Fruit fly (Drosophila melanogaster): Measurements from ENCODE around the gene CarT.

CarT gene

DNA sequence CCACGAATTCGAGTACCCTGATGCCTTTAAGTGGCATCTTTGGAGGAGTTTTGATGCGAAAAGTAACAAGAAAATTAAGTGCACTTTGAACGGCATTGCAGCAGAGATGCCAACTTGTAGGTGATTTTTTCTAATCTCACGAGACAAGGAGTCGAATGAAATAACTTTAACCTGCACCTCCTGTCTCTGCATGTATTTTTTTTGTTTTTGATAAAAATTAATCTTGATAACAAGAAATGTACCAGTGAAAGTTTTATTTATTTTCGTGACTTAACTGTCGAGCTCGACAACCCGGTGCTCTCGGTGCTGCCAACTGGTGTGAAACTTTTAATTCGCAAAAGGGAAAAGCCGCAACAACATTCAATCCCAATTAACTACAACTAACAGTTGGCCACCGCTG, 22.1 kb upstream of the CarT start, which contains the start of the genes Amacr and Ns4 (continued):
- TF ChIP-seq CG4617 (GFP tag; optimal IDR thresholded peaks at IDR 0.05; ENCODE audit: borderline replicate concordance) (peak; percentile 78), CrebB (tag; optimal IDR thresholded peaks at IDR 0.05) (peak; percentile 28), ind (GFP tag; optimal IDR thresholded peaks at IDR 0.05) (peak; percentile 30), CG4424 (GFP tag; optimal IDR thresholded peaks at IDR 0.05) (peak; percentile 31), Abd-B (GFP tag; optimal IDR thresholded peaks at IDR 0.05) (no peak), CG17186 (GFP tag; optimal IDR thresholded peaks at IDR 0.05) (peak; percentile 14), HLH54F (GFP tag; optimal IDR thresholded peaks at IDR 0.05) (peak; percentile 75), Nf-YC (tag; optimal IDR thresholded peaks at IDR 0.05) (no peak), Ssrp (tag; optimal IDR thresholded peaks at IDR 0.05) (peak; percentile 50), CG10321 (GFP tag; IDR thresholded peaks at IDR 0.05) (peak; percentile 18; the same call in 1 of the 2 replicates), CG4854 (GFP tag; optimal IDR thresholded peaks at IDR 0.05) (peak; percentile 26), ara (GFP tag; IDR thresholded peaks at IDR 0.05) (no peak), slp2 (GFP tag; optimal IDR thresholded peaks at IDR 0.05) (peak; percentile 47), CG10267 (tag; optimal IDR thresholded peaks at IDR 0.05) (peak; percentile 31), zfh1 (GFP tag; IDR thresholded peaks at IDR 0.05) (0 out of 3 replicates have a peak, but pooled peaks have one; percentile 33), Adf1 (GFP tag; IDR thresholded peaks at IDR 0.05) (0 out of 2 replicates have a peak, but pooled peaks have one; percentile 20), pum (GFP tag; optimal IDR thresholded peaks at IDR 0.05) (peak; percentile 53), CG14050 (GFP tag; IDR thresholded peaks at IDR 0.05) (0 out of 3 replicates have a peak, but pooled peaks have one; percentile 24), pho (GFP tag; optimal IDR thresholded peaks at IDR 0.05) (peak; percentile 61), chm (GFP tag; IDR thresholded peaks at IDR 0.05) (no peak), twi (tag; optimal IDR thresholded peaks at IDR 0.05) (peak; percentile 48), CG18011 (GFP tag; optimal IDR thresholded peaks at IDR 0.05) (peak; percentile 40), gro (GFP tag; optimal IDR thresholded peaks at IDR 0.05) (peak; percentile 41), Dip3 (GFP tag; optimal IDR thresholded peaks at IDR 0.05) (peak; percentile 60), Ravus (GFP tag; IDR thresholded peaks at IDR 0.05) (no peak), CG34224 (GFP tag; IDR thresholded peaks at IDR 0.05; ENCODE audit: partially characterized antibody) (no peak), tio (GFP tag; optimal IDR thresholded peaks at IDR 0.05) (peak; percentile 16), chif (GFP tag; optimal IDR thresholded peaks at IDR 0.05) (peak; percentile 33 to 47), CG14667 (GFP tag; IDR thresholded peaks at IDR 0.05) (no peak), NfI (GFP tag; optimal IDR thresholded peaks at IDR 0.05) (peak; percentile 69), CG6791 (GFP tag; IDR thresholded peaks at IDR 0.05; ENCODE audit: partially characterized antibody) (no peak), maf-S (GFP tag; optimal IDR thresholded peaks at IDR 0.05) (peak; percentile 36), CG6689 (GFP tag; IDR thresholded peaks at IDR 0.05) (no peak), kni (GFP tag; optimal IDR thresholded peaks at IDR 0.05) (no peak), CG12769 (tag; optimal IDR thresholded peaks at IDR 0.05) (no peak), sob (GFP tag; IDR thresholded peaks at IDR 0.05) (peak; percentile 72), Ets65A (GFP tag) (peak; percentile 85), CG8089 (GFP tag; optimal IDR thresholded peaks at IDR 0.05) (peak; percentile 18), sug (tag; optimal IDR thresholded peaks at IDR 0.05) (no peak), gfzf (GFP tag; optimal IDR thresholded peaks at IDR 0.05) (peak; percentile 34), CG8290 (GFP tag; optimal IDR thresholded peaks at IDR 0.05) (no peak), CG8290 (tag; optimal IDR thresholded peaks at IDR 0.05) (peak in 1 of 2 experiments; percentile 2), pnt (GFP tag; optimal IDR thresholded peaks at IDR 0.05) (peak; percentile 42), unc-4 (GFP tag; IDR thresholded peaks at IDR 0.05; ENCODE audit: partially characterized antibody) (0 out of 2 replicates have a peak, but pooled peaks have one; percentile 22), Sry-β (GFP tag; optimal IDR thresholded peaks at IDR 0.05) (no peak), bcd (GFP tag; optimal IDR thresholded peaks at IDR 0.05) (peak; percentile 29), CG2202 (tag; optimal IDR thresholded peaks at IDR 0.05) (no peak), Elba2 (GFP tag; optimal IDR thresholded peaks at IDR 0.05) (peak; percentile 47), trem (tag; optimal IDR thresholded peaks at IDR 0.05) (peak; percentile 99), stc (GFP tag; IDR thresholded peaks at IDR 0.05) (no peak), nom (GFP tag; optimal IDR thresholded peaks at IDR 0.05) (peak; percentile 76)
